Worm (Caenorhabditis elegans) whole organism, early embryonic: ENCODE measurements around the gene B0001.8.
A peak's percentile ranks its signal among the peaks of the same experiment; 100 is the strongest.
"Not testable (repeated sequence)": the region's sequence is repeated elsewhere in the genome, so short reads cannot be mapped to it uniquely, and the experiment has no call there.

Source experiments
- B0310.2 ChIP-seq: sonication (generic microtip); optimal IDR thresholded peaks from 2 replicates; lab custom pipeline; 2016; ENCODE audit warnings: mild to moderate bottlenecking, missing genetic modification characterization, missing compliant biosample characterization
- F13C5.2 ChIP-seq: sonication (generic microtip); optimal IDR thresholded peaks from 2 replicates; lab custom pipeline; 2017; ENCODE audit warnings: mild to moderate bottlenecking, missing genetic modification characterization, inconsistent platforms, missing compliant biosample characterization
- aly-1 ChIP-seq: sonication (generic microtip); optimal IDR thresholded peaks from 2 replicates; lab custom pipeline; 2016; ENCODE audit warnings: missing genetic modification characterization, missing compliant biosample characterization
- ama-1 ChIP-seq: fragments of 150-350 bp; optimal IDR thresholded peaks from 2 replicates; lab custom pipeline; 2014
- ceh-13 ChIP-seq: fragments of 200-800 bp; sonication (Bioruptor generic); optimal IDR thresholded peaks from 2 replicates; lab custom pipeline; 2018; ENCODE audit warnings: mild to moderate bottlenecking, missing genetic modification characterization, missing compliant biosample characterization
- ceh-36 ChIP-seq: sonication (generic microtip); optimal IDR thresholded peaks from 2 replicates; lab custom pipeline; 2016; ENCODE audit warnings: missing genetic modification characterization, inconsistent platforms, missing compliant biosample characterization
- ets-7 ChIP-seq: sonication (generic microtip); optimal IDR thresholded peaks from 2 replicates; lab custom pipeline; 2016; ENCODE audit warnings: missing genotype, missing genetic modification characterization, missing compliant biosample characterization
- flt-1 ChIP-seq: fragments of 200-800 bp; sonication (Bioruptor generic); IDR thresholded peaks from 2 replicates; pipeline ENCODE4 v1.3.6; 2022; ENCODE audit warnings: missing genetic modification characterization, missing compliant biosample characterization
- hmbx-1 ChIP-seq: sonication (generic microtip); optimal IDR thresholded peaks from 2 replicates; lab custom pipeline; 2016; ENCODE audit warnings: mild to moderate bottlenecking, missing genetic modification characterization, missing compliant biosample characterization
- hmg-4 ChIP-seq: fragments of 200-800 bp; sonication (Bioruptor generic); optimal IDR thresholded peaks from 2 replicates; lab custom pipeline; 2018; ENCODE audit warnings: mild to moderate bottlenecking, missing genetic modification characterization, missing compliant biosample characterization
- hnd-1 ChIP-seq: sonication (generic microtip); optimal IDR thresholded peaks from 2 replicates; lab custom pipeline; 2016; ENCODE audit warnings: missing genetic modification characterization, missing compliant biosample characterization
- pes-1 ChIP-seq: fragments of 200-800 bp; sonication (Bioruptor generic); IDR thresholded peaks from 2 replicates; pipeline ENCODE4 v1.3.6; 2022; ENCODE audit warnings: missing genetic modification reagents, missing genetic modification characterization, missing compliant biosample characterization
- scrt-1 ChIP-seq: fragments of 200-800 bp; sonication (Bioruptor generic); IDR thresholded peaks from 2 replicates; pipeline ENCODE4 v1.3.6; 2022; ENCODE audit warnings: missing genetic modification characterization, missing compliant biosample characterization
- sea-1 ChIP-seq: fragments of 200-800 bp; sonication (Bioruptor generic); conservative IDR thresholded peaks from 2 replicates; pipeline ENCODE4 v1.3.6; 2022; ENCODE audit warnings: missing genetic modification characterization, missing compliant biosample characterization
- tbx-11 ChIP-seq: fragments of 200-800 bp; sonication (Bioruptor generic); IDR thresholded peaks from 2 replicates; pipeline ENCODE4 v1.3.6; 2022; ENCODE audit warnings: missing genetic modification characterization, missing compliant biosample characterization
- tbx-37 ChIP-seq: fragments of 200-800 bp; sonication (Bioruptor generic); conservative IDR thresholded peaks from 2 replicates; pipeline ENCODE4 v1.3.6; 2022; ENCODE audit warnings: missing genetic modification reagents, missing genetic modification characterization, missing compliant biosample characterization
- tra-4 ChIP-seq: sonication (generic microtip); optimal IDR thresholded peaks from 2 replicates; lab custom pipeline; 2017; ENCODE audit warnings: missing genetic modification characterization, missing compliant biosample characterization

Gene B0001.8

ce11 chrIV:12140959-12141358 is at the start of gene B0001.8:
Gene B0001.8 (minus strand): TSS chrIV:12141059.
- TF ChIP-seq tra-4 (tag; lab: Kevin White, UChicago) (no peak), hmg-4 (GFP tag; lab: Kevin White, UChicago) (no peak), sea-1 (GFP tag; lab: Robert Waterston, UW) (no peak), ceh-13 (GFP tag; lab: Kevin White, UChicago) (no peak), ama-1 (lab: Kevin White, UChicago) (no peak), aly-1 (no peak), F13C5.2 (tag; lab: Kevin White, UChicago) (no peak), hmbx-1 (tag; lab: Kevin White, UChicago) (no peak), hnd-1 (no peak), tbx-11 (GFP tag; lab: Robert Waterston, UW) (no peak), pes-1 (no peak), flt-1 (GFP tag; lab: Robert Waterston, UW) (no peak), ceh-36 (no peak), ets-7 (no peak), tbx-37 (GFP tag; lab: Robert Waterston, UW) (no peak)

ce11 chrIV:12178235-12178634 is 37.4 kb upstream of the B0001.8 start, which contains the start of gene nlr-1:
Gene nlr-1 (minus strand): TSS chrIV:12178335.
- not testable (repeated sequence) for TF ChIP-seq scrt-1 (GFP tag; lab: Robert Waterston, UW); ceh-13 (GFP tag; lab: Kevin White, UChicago); tbx-37 (GFP tag; lab: Robert Waterston, UW)

ce11 chrIV:12170396-12170795 is 29.5 kb upstream of the B0001.8 start:
- TF ChIP-seq flt-1 (GFP tag; lab: Robert Waterston, UW) = peak; percentile 56; the same call in 1 of the 2 replicates

ce11 chrIV:12167944-12168343 is 27.1 kb upstream of the B0001.8 start, which contains the start of gene F20B10.3:
Gene F20B10.3 (plus strand): TSS chrIV:12168244.
- TF ChIP-seq ets-7 = no peak
- no peak for TF ChIP-seq aly-1
- TF ChIP-seq hmbx-1 (tag; lab: Kevin White, UChicago) = no peak
- no peak for TF ChIP-seq ama-1 (lab: Kevin White, UChicago)
- no peak for TF ChIP-seq F13C5.2 (tag; lab: Kevin White, UChicago)
- TF ChIP-seq ceh-36 = no peak
- TF ChIP-seq tbx-11 (GFP tag; lab: Robert Waterston, UW) = no peak
- TF ChIP-seq sea-1 (GFP tag; lab: Robert Waterston, UW) = no peak
- no peak for TF ChIP-seq hmg-4 (GFP tag; lab: Kevin White, UChicago)
- TF ChIP-seq ceh-13 (GFP tag; lab: Kevin White, UChicago) = no peak
- no peak for TF ChIP-seq hnd-1
- TF ChIP-seq pes-1 = no peak
- no peak for TF ChIP-seq flt-1 (GFP tag; lab: Robert Waterston, UW)
- TF ChIP-seq tra-4 (tag; lab: Kevin White, UChicago) = no peak
- TF ChIP-seq scrt-1 (GFP tag; lab: Robert Waterston, UW) = no peak
- TF ChIP-seq tbx-37 (GFP tag; lab: Robert Waterston, UW) = no peak

ce11 chrIV:12165432-12166078 is 24.7 kb upstream of the B0001.8 start:
- no peak for TF ChIP-seq sea-1 (GFP tag; lab: Robert Waterston, UW)
- TF ChIP-seq tbx-37 (GFP tag; lab: Robert Waterston, UW) = no peak
- no peak for TF ChIP-seq tra-4 (tag; lab: Kevin White, UChicago)
- TF ChIP-seq ets-7 = no peak
- TF ChIP-seq flt-1 (GFP tag; lab: Robert Waterston, UW) = no peak
- TF ChIP-seq hmg-4 (GFP tag; lab: Kevin White, UChicago) = no peak
- no peak for TF ChIP-seq aly-1
- no peak for TF ChIP-seq ceh-36
- TF ChIP-seq pes-1 = no peak
- TF ChIP-seq hnd-1 = no peak
- TF ChIP-seq F13C5.2 (tag; lab: Kevin White, UChicago) = no peak

ce11 chrIV:12162732-12163131 is 21.9 kb upstream of the B0001.8 start:
- TF ChIP-seq B0310.2 (tag; lab: Kevin White, UChicago) (no peak), ets-7 (no peak), F13C5.2 (tag; lab: Kevin White, UChicago) (no peak), tbx-11 (GFP tag; lab: Robert Waterston, UW) (no peak)

- TF ChIP-seq tbx-37 (GFP tag; lab: Robert Waterston, UW) (no peak), hmbx-1 (tag; lab: Kevin White, UChicago) (no peak), ama-1 (lab: Kevin White, UChicago) (no peak), hnd-1 (no peak), sea-1 (GFP tag; lab: Robert Waterston, UW) (no peak), ets-7 (no peak), ceh-13 (GFP tag; lab: Kevin White, UChicago) (no peak), hmg-4 (GFP tag; lab: Kevin White, UChicago) (no peak), F13C5.2 (tag; lab: Kevin White, UChicago) (no peak), tra-4 (tag; lab: Kevin White, UChicago) (no peak)
Measured at ce11 chrIV:12160421-12160820, 19.6 kb upstream of the B0001.8 start.

ce11 chrIV:12157915-12158314 is 17.1 kb upstream of the B0001.8 start:
- TF ChIP-seq ets-7 (no peak), pes-1 (no peak), scrt-1 (GFP tag; lab: Robert Waterston, UW) (no peak), tbx-11 (GFP tag; lab: Robert Waterston, UW) (no peak)
